Fruit fly (Drosophila melanogaster): ENCODE measurements around the gene ZC3H3.

Gene ZC3H3

DNA sequence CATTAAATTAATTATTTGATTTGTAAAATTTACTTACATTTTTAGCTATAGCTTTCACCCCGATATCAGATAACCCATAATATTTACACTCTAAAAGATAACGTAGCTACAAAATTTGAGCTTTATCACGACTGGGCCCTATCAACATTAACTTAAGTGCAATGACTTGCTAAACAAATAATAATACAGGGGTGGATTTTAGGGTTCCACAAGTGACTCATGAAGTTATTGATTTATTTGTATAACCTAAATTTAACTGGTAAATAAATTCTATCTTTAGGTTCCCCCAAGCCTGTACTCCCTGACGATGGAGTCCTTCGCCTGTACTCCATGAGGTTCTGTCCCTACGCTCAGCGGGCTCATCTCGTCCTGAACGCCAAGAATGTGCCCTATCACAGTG is 9.7 kb upstream of the ZC3H3 start:
- TF ChIP-seq sim (GFP tag; IDR thresholded peaks at IDR 0.05) (0 out of 2 replicates have a peak, but pooled peaks have one; percentile 31), GATAe (GFP tag; conservative IDR thresholded peaks at IDR 0.05) (peak; percentile 49; the same call in 1 of the 2 replicates), Fer3 (tag; optimal IDR thresholded peaks at IDR 0.05) (peak; percentile 5), onecut (GFP tag; IDR thresholded peaks at IDR 0.05) (peak; percentile 62; the same call in 1 of the 2 replicates), CG13894 (tag; optimal IDR thresholded peaks at IDR 0.05) (peak; percentile 66), Ptx1 (GFP tag; IDR thresholded peaks at IDR 0.05) (0 out of 2 replicates have a peak, but pooled peaks have one; percentile 9), Hr39 (optimal IDR thresholded peaks at IDR 0.05) (no peak), lab (GFP tag; optimal IDR thresholded peaks at IDR 0.05) (peak; percentile 62), ci (GFP tag; IDR thresholded peaks at IDR 0.05) (peak; percentile 18; the same call in 1 of the 3 replicates), CG5953 (GFP tag; IDR thresholded peaks at IDR 0.05) (peak; percentile 32; the same call in 1 of the 2 replicates), CG14014 (GFP tag; IDR thresholded peaks at IDR 0.05) (0 out of 2 replicates have a peak, but pooled peaks have one; percentile 24), sug (tag; optimal IDR thresholded peaks at IDR 0.05) (peak; percentile 31), slbo (GFP tag; IDR thresholded peaks at IDR 0.05) (no peak), Med (GFP tag) (peak; percentile 63), exex (tag; optimal IDR thresholded peaks at IDR 0.05) (peak; percentile 82), CG18599 (GFP tag; optimal IDR thresholded peaks at IDR 0.05) (peak; percentile 29), Dbx (GFP tag; IDR thresholded peaks at IDR 0.05) (peak; percentile 30; the same call in 1 of the 3 replicates), Atf6 (GFP tag; IDR thresholded peaks at IDR 0.05) (peak; percentile 32; the same call in 1 of the 2 replicates), grn (GFP tag; optimal IDR thresholded peaks at IDR 0.05) (peak; percentile 66), HmgZ (tag; optimal IDR thresholded peaks at IDR 0.05) (peak; percentile 28), sens (GFP tag) (peak; percentile 60), sd (tag; optimal IDR thresholded peaks at IDR 0.05) (peak; percentile 3), CG6765 (GFP tag; optimal IDR thresholded peaks at IDR 0.05) (peak; percentile 28), mirr (GFP tag; optimal IDR thresholded peaks at IDR 0.05) (peak; percentile 57), Rfx (GFP tag; IDR thresholded peaks at IDR 0.05) (peak; percentile 39), CG3995 (GFP tag; optimal IDR thresholded peaks at IDR 0.05) (peak; percentile 69), vnd (GFP tag; IDR thresholded peaks at IDR 0.05; ENCODE audit: partially characterized antibody) (no peak), CG6813 (GFP tag; optimal IDR thresholded peaks at IDR 0.05) (peak; percentile 4), CG34376 (GFP tag; optimal IDR thresholded peaks at IDR 0.05) (peak; percentile 52), twi (tag; optimal IDR thresholded peaks at IDR 0.05) (no peak), sna (GFP tag; IDR thresholded peaks at IDR 0.05; ENCODE audit: partially characterized antibody) (no peak), jumu (GFP tag; optimal IDR thresholded peaks at IDR 0.05) (no peak), CG11695 (GFP tag; IDR thresholded peaks at IDR 0.05) (0 out of 3 replicates have a peak, but pooled peaks have one; percentile 24), CG13296 (GFP tag; optimal IDR thresholded peaks at IDR 0.05) (peak; percentile 15), bigmax (GFP tag; optimal IDR thresholded peaks at IDR 0.05) (peak; percentile 70), CG2120 (GFP tag; optimal IDR thresholded peaks at IDR 0.05) (peak; percentile 21), Bgb (GFP tag; IDR thresholded peaks at IDR 0.05; ENCODE audit: partially characterized antibody) (0 out of 2 replicates have a peak, but pooled peaks have one; percentile 11), CG2678 (tag; optimal IDR thresholded peaks at IDR 0.05) (peak; percentile 21), row (GFP tag; IDR thresholded peaks at IDR 0.05) (peak; percentile 53; the same call in 2 of the 3 replicates), HHEX (GFP tag; optimal IDR thresholded peaks at IDR 0.05) (peak; percentile 14), CG12942 (GFP tag; optimal IDR thresholded peaks at IDR 0.05) (no peak), kay (GFP tag; optimal IDR thresholded peaks at IDR 0.05) (peak; percentile 61), hkb (optimal IDR thresholded peaks at IDR 0.05) (no peak), hkb (GFP tag; IDR thresholded peaks at IDR 0.05) (0 out of 2 replicates have a peak, but pooled peaks have one; percentile 15), CoRest (tag; optimal IDR thresholded peaks at IDR 0.05) (no peak), lola (GFP tag; optimal IDR thresholded peaks at IDR 0.05) (no peak)
